Worm (Caenorhabditis elegans) whole organism, mixed stage, embryonic: ENCODE data around the gene Y38H6C.23.

Experiments used
- nhr-12 ChIP-seq: fragments of 150-350 bp; optimal IDR thresholded peaks from 2 replicates; lab custom pipeline; 2014; ENCODE audit warnings: missing biosample characterization, missing genetic modification characterization
- nhr-76 ChIP-seq: sonication (generic microtip); optimal IDR thresholded peaks from 2 replicates; lab custom pipeline; 2017; ENCODE audit warnings: missing biosample characterization, missing genetic modification characterization
- pha-4 ChIP-seq: fragments of 150-350 bp; optimal IDR thresholded peaks from 2 replicates; lab custom pipeline; 2018; ENCODE audit warnings: missing biosample characterization, missing genetic modification reagents, missing genetic modification characterization
- snpc-4 ChIP-seq: fragments of 150-350 bp; optimal IDR thresholded peaks from 2 replicates; lab custom pipeline; 2014; ENCODE audit warnings: missing biosample characterization, missing genetic modification characterization

DNA sequence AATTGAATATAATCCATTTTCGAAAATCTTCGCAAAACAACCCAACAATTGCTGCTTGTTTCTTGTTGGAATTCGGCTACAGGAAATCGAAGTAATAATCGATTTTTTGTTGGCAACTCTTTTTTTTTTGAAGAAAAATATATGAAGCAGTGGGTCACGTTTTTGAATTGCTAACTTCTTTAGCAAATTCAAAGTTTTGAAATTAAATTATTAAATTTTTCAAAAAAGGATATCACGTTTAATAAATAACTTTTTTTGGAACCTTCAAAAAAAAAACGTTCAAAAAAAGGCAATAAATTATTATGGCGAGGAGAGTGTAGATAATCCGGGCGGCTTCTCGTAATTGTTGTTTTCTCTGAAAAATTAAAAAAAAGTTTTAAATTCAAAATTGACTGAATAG lies 20.0 kb downstream of the Y38H6C.23 start, which contains the start of gene Y38H6C.15:
- no peak for TF ChIP-seq nhr-12
- TF ChIP-seq nhr-76 (tag; lab: Kevin White, UChicago) = no peak
- no peak for TF ChIP-seq snpc-4 (tag; lab: Kevin White, UChicago)
- TF ChIP-seq pha-4 (tag; lab: Kevin White, UChicago) = no peak
